Worm (Caenorhabditis elegans) whole organism, L1 larva: ENCODE data around the gene M60.7.

Experiments
- snpc-4 ChIP-seq: fragments of 150-350 bp; optimal IDR thresholded peaks from 2 replicates; lab custom pipeline; 2014; ENCODE audit warnings: missing biosample characterization, missing genetic modification characterization
- sup-37 ChIP-seq: fragments of 200-800 bp; sonication (Bioruptor generic); optimal IDR thresholded peaks from 2 replicates; lab custom pipeline; 2018; ENCODE audit warnings: mild to moderate bottlenecking, missing genetic modification characterization, missing compliant biosample characterization
- unc-62 ChIP-seq: fragments of 150-350 bp; optimal IDR thresholded peaks from 2 replicates; lab custom pipeline; 2014; ENCODE audit warnings: missing biosample characterization, missing genetic modification reagents, missing genetic modification characterization

DNA sequence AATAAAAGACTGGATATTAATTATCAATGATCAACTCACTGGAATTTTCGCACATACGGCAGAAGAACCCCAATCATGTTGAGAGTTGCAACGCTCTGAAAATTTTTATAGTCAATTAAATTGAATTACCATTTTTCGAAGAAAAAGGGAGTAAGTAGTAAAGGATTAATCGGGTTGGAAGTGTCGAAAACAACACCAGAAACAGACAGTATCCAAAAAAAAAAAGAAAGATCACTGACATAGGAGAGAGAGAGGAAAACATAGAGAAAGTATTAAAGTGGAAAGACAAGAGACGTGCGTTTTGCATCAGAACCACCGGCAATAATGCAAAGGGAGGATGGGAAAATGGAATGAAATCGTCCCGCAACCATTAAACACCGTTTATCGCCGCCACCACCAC lies 41.3 kb upstream of the M60.7 start, which contains the start of gene inx-5:
- TF ChIP-seq unc-62 (no peak), sup-37 (GFP tag; lab: Kevin White, UChicago) (no peak), snpc-4 (tag; lab: Kevin White, UChicago) (no peak)
